Worm (Caenorhabditis elegans) whole organism, L4 larva: Measurements from ENCODE around the gene hsp-4.

Experiments
- F44E2.7 ChIP-seq: fragments of 200-800 bp; sonication (Bioruptor generic); IDR thresholded peaks from 2 replicates; pipeline ENCODE4 v2.1.2; 2022; ENCODE audit warnings: missing genetic modification characterization, missing compliant biosample characterization
- T26A8.4 ChIP-seq: fragments of 200-800 bp; sonication (Bioruptor generic); IDR thresholded peaks from 2 replicates; pipeline ENCODE4 v1.3.6; 2022; ENCODE audit warnings: missing genetic modification characterization, missing compliant biosample characterization
- ZK337.2 ChIP-seq: fragments of 200-800 bp; sonication (Bioruptor generic); IDR thresholded peaks from 2 replicates; pipeline ENCODE4 v1.3.6; 2022; ENCODE audit warnings: missing genetic modification reagents, missing genetic modification characterization, missing compliant biosample characterization
- dmd-6 ChIP-seq: fragments of 200-800 bp; sonication (Bioruptor generic); IDR thresholded peaks from 2 replicates; pipeline ENCODE4 v1.3.6; 2022; ENCODE audit warnings: missing genetic modification reagents, missing genetic modification characterization, missing compliant biosample characterization
- fkh-10 ChIP-seq: fragments of 150-350 bp; optimal IDR thresholded peaks from 2 replicates; lab custom pipeline; 2014; ENCODE audit warnings: missing biosample characterization, missing genetic modification reagents, missing genetic modification characterization
- lir-3 ChIP-seq: sonication (generic microtip); optimal IDR thresholded peaks from 2 replicates; lab custom pipeline; 2016; ENCODE audit warnings: mild to moderate bottlenecking, missing genetic modification characterization, missing compliant biosample characterization
- nhr-237 ChIP-seq: sonication (generic microtip); optimal IDR thresholded peaks from 2 replicates; lab custom pipeline; 2017; ENCODE audit warnings: missing biosample characterization, missing genetic modification characterization
- nhr-76 ChIP-seq: fragments of 150-350 bp; optimal IDR thresholded peaks from 2 replicates; lab custom pipeline; 2014; ENCODE audit warnings: missing biosample characterization, missing genetic modification characterization
- nhr-77 ChIP-seq: fragments of 150-350 bp; optimal IDR thresholded peaks from 2 replicates; lab custom pipeline; 2014; ENCODE audit warnings: missing biosample characterization, missing genetic modification characterization
- unc-39 ChIP-seq: sonication (generic microtip); optimal IDR thresholded peaks from 2 replicates; lab custom pipeline; 2017; ENCODE audit warnings: missing biosample characterization, missing genetic modification characterization
- unc-62 ChIP-seq, 3 experiments: fragments of 150-350 bp in 1 of 3; sonication (generic microtip); optimal IDR thresholded peaks in 2 of 3; peaks in 1 of 3; 1 replicate in 1 of 3; 2 replicates in 2 of 3; lab custom pipeline; 2014 to 2017; ENCODE audit warnings: missing biosample characterization in 3 of 3, missing genetic modification characterization in 3 of 3, missing genetic modification reagents in 3 of 3, missing genotype in 1 of 3

DNA sequence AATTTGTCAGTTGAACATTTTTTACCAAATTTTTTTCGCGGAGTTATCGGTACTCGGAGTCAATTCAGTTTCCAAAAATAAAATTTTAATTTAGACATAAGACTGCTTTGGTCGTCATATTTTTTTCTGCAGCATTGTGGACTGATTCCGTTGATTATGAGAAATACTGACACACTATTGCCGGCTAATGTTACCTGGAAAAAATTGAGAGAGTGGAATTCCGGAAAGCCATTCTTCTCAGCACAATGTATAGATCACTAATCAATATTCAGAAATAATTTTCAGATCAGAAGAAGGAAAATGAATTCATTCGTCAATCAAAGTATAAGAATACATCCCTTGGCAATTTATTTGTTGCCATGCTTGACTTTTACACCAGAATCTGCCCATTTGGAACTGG is 26.6 kb upstream of the hsp-4 start, which contains the start of gene C07D10.6:
- no peak for TF ChIP-seq T26A8.4 (GFP tag; lab: Robert Waterston, UW)
- TF ChIP-seq lir-3 (tag; lab: Kevin White, UChicago), result no peak
- no peak for TF ChIP-seq fkh-10 (GFP tag; lab: Kevin White, UChicago)
- no peak for TF ChIP-seq ZK337.2
- no peak for TF ChIP-seq F44E2.7 (GFP tag; lab: Robert Waterston, UW)
- TF ChIP-seq nhr-76, result no peak
- TF ChIP-seq unc-62 (GFP tag; optimal IDR thresholded peaks at IDR 0.05 in 1 of 2; lab: Kevin White, UChicago), result no peak
- TF ChIP-seq unc-62 (tag; optimal IDR thresholded peaks at IDR 0.05; lab: Kevin White, UChicago), result no peak
- TF ChIP-seq dmd-6 (GFP tag; lab: Robert Waterston, UW), result no peak
- TF ChIP-seq nhr-237, result no peak
- TF ChIP-seq unc-39 (tag; lab: Kevin White, UChicago), result no peak
- no peak for TF ChIP-seq nhr-77
